Worm (Caenorhabditis elegans) whole organism, L4 larva: ENCODE data around the gene bath-9.
A peak's percentile ranks its signal among the peaks of the same experiment; 100 is the strongest.

Experiments
- F10B5.3 ChIP-seq: sonication (generic microtip); optimal IDR thresholded peaks from 2 replicates; lab custom pipeline; 2016; ENCODE audit warnings: mild to moderate bottlenecking, missing genetic modification characterization, missing compliant biosample characterization
- F26F4.8 ChIP-seq: fragments of 200-800 bp; sonication (Bioruptor generic); conservative IDR thresholded peaks from 2 replicates; pipeline ENCODE4 v1.3.6; 2022; ENCODE audit warnings: missing genetic modification characterization, missing compliant biosample characterization
- F44E2.7 ChIP-seq: fragments of 200-800 bp; sonication (Bioruptor generic); IDR thresholded peaks from 2 replicates; pipeline ENCODE4 v2.1.2; 2022; ENCODE audit warnings: missing genetic modification characterization, missing compliant biosample characterization
- F49E8.2 ChIP-seq: sonication (generic microtip); optimal IDR thresholded peaks from 2 replicates; lab custom pipeline; 2016; ENCODE audit warnings: missing compliant biosample characterization, mild to moderate bottlenecking, missing genetic modification characterization, borderline replicate concordance
- T20F7.1 ChIP-seq: fragments of 200-800 bp; sonication (Bioruptor generic); optimal IDR thresholded peaks from 2 replicates; lab custom pipeline; 2018; ENCODE audit warnings: mild to moderate bottlenecking, missing genetic modification characterization, missing compliant biosample characterization
- Y5F2A.4 ChIP-seq: fragments of 200-800 bp; sonication (Bioruptor generic); optimal IDR thresholded peaks from 2 replicates; lab custom pipeline; 2018; ENCODE audit warnings: mild to moderate bottlenecking, missing genetic modification characterization, missing compliant biosample characterization
- Y75B8A.6 ChIP-seq: fragments of 200-800 bp; sonication (Bioruptor generic); IDR thresholded peaks from 2 replicates; pipeline ENCODE4 v1.3.6; 2022; ENCODE audit warnings: missing genetic modification reagents, missing genetic modification characterization, missing compliant biosample characterization
- aha-1 ChIP-seq: fragments of 150-350 bp; peaks from one replicate; lab custom pipeline; 2014; ENCODE audit warnings: missing biosample characterization, missing genetic modification characterization
- aly-2 ChIP-seq: sonication (generic microtip); optimal IDR thresholded peaks from 2 replicates; lab custom pipeline; 2018; ENCODE audit warnings: missing biosample characterization, missing genetic modification characterization
- arid-1 ChIP-seq: fragments of 200-800 bp; sonication (Bioruptor generic); conservative IDR thresholded peaks from 2 replicates; pipeline ENCODE4 v1.3.6; 2022; ENCODE audit warnings: missing genetic modification reagents, missing genetic modification characterization, missing compliant biosample characterization
- attf-4 ChIP-seq: sonication (generic microtip); optimal IDR thresholded peaks from 3 replicates; lab custom pipeline; 2017; ENCODE audit warnings: missing biosample characterization, missing genetic modification characterization
- ceh-20 ChIP-seq: fragments of 200-800 bp; sonication (Bioruptor generic); IDR thresholded peaks from 2 replicates; pipeline ENCODE4 v1.3.6; 2022; ENCODE audit warnings: missing genetic modification reagents, missing genetic modification characterization, missing compliant biosample characterization
- ceh-62 ChIP-seq: sonication (generic microtip); optimal IDR thresholded peaks from 2 replicates; lab custom pipeline; 2017; ENCODE audit warnings: missing biosample characterization, missing genetic modification characterization
- ceh-82 ChIP-seq: sonication (generic microtip); optimal IDR thresholded peaks from 2 replicates; lab custom pipeline; 2017; ENCODE audit warnings: missing biosample characterization, missing genetic modification characterization
- dpl-1 ChIP-seq: fragments of 150-350 bp; optimal IDR thresholded peaks from 2 replicates; lab custom pipeline; 2014; ENCODE audit warnings: missing biosample characterization, missing genetic modification reagents, missing genetic modification characterization
- duxl-1 ChIP-seq: sonication (generic microtip); optimal IDR thresholded peaks from 2 replicates; lab custom pipeline; 2016; ENCODE audit warnings: mild to moderate bottlenecking, missing genetic modification characterization, moderate library complexity, missing compliant biosample characterization; ENCODE audit not compliant: poor library complexity
- egl-43 ChIP-seq: fragments of 200-800 bp; sonication (Bioruptor generic); IDR thresholded peaks from 2 replicates; pipeline ENCODE4 v1.3.6; 2022; ENCODE audit warnings: missing genetic modification reagents, missing genetic modification characterization, missing compliant biosample characterization
- fkh-10 ChIP-seq: fragments of 150-350 bp; optimal IDR thresholded peaks from 2 replicates; lab custom pipeline; 2014; ENCODE audit warnings: missing biosample characterization, missing genetic modification reagents, missing genetic modification characterization
- fos-1 ChIP-seq: fragments of 150-350 bp; optimal IDR thresholded peaks from 2 replicates; lab custom pipeline; 2014; ENCODE audit warnings: missing biosample characterization, missing genetic modification characterization
- gei-8 ChIP-seq: fragments of 200-800 bp; sonication (Bioruptor generic); optimal IDR thresholded peaks from 2 replicates; lab custom pipeline; 2018; ENCODE audit warnings: mild to moderate bottlenecking, missing genetic modification characterization, missing compliant biosample characterization
- hlh-30 ChIP-seq: sonication (generic microtip); optimal IDR thresholded peaks from 2 replicates; lab custom pipeline; 2017; ENCODE audit warnings: antibody characterized with exemption, mild to moderate bottlenecking, missing genetic modification characterization, missing compliant biosample characterization; ENCODE audit not compliant: insufficient read depth
- hmg-1.1 ChIP-seq: fragments of 200-800 bp; sonication (Bioruptor generic); IDR thresholded peaks from 2 replicates; pipeline ENCODE4 v1.3.6; 2022; ENCODE audit warnings: missing genetic modification reagents, missing genetic modification characterization, missing compliant biosample characterization
- lin-29 ChIP-seq: fragments of 200-800 bp; sonication (Bioruptor generic); IDR thresholded peaks from 2 replicates; pipeline ENCODE4 v1.3.6; 2022; ENCODE audit warnings: missing genetic modification reagents, missing genetic modification characterization, missing compliant biosample characterization
- lin-39 ChIP-seq: fragments of 150-350 bp; optimal IDR thresholded peaks from 2 replicates; lab custom pipeline; 2014; ENCODE audit warnings: missing biosample characterization, missing genetic modification reagents, missing genetic modification characterization
- mdl-1 ChIP-seq, 2 experiments: fragments of 150-350 bp in 1 of 2; sonication (generic microtip) in 1 of 2; optimal IDR thresholded peaks; 2 replicates each; lab custom pipeline; 2014 to 2017; ENCODE audit warnings: missing biosample characterization in 2 of 2, missing genetic modification characterization in 2 of 2
- mdt-29 ChIP-seq: fragments of 200-800 bp; sonication (Bioruptor generic); IDR thresholded peaks from 2 replicates; pipeline ENCODE4 v1.3.6; 2022; ENCODE audit warnings: missing genetic modification reagents, missing genetic modification characterization, missing compliant biosample characterization
- nhr-102 ChIP-seq: sonication (generic microtip); optimal IDR thresholded peaks from 2 replicates; lab custom pipeline; 2016; ENCODE audit warnings: mild to moderate bottlenecking, missing genetic modification characterization, moderate library complexity, missing compliant biosample characterization
- nhr-25 ChIP-seq: sonication (generic microtip); optimal IDR thresholded peaks from 2 replicates; lab custom pipeline; 2017; ENCODE audit warnings: missing genetic modification characterization, mild to moderate bottlenecking, missing compliant biosample characterization, antibody characterized with exemption, moderate library complexity, borderline replicate concordance; ENCODE audit not compliant: insufficient read depth
- nhr-41 ChIP-seq: fragments of 200-800 bp; sonication (Bioruptor generic); IDR thresholded peaks from 2 replicates; pipeline ENCODE4 v1.3.6; 2022; ENCODE audit warnings: missing genetic modification reagents, missing genetic modification characterization, missing compliant biosample characterization
- nhr-48 ChIP-seq: sonication (generic microtip); optimal IDR thresholded peaks from 2 replicates; lab custom pipeline; 2016; ENCODE audit warnings: mild to moderate bottlenecking, missing genetic modification characterization, missing compliant biosample characterization
- php-3 ChIP-seq: fragments of 200-800 bp; sonication (Bioruptor generic); IDR thresholded peaks from 2 replicates; pipeline ENCODE4 v1.3.6; 2022; ENCODE audit warnings: missing genetic modification reagents, missing genetic modification characterization, missing compliant biosample characterization
- pqm-1 ChIP-seq: sonication (generic microtip); optimal IDR thresholded peaks from 2 replicates; lab custom pipeline; 2017; ENCODE audit warnings: missing biosample characterization, missing genetic modification characterization
- rbr-2 ChIP-seq: sonication (generic microtip); optimal IDR thresholded peaks from 2 replicates; lab custom pipeline; 2016; ENCODE audit warnings: missing genotype, missing genetic modification characterization, missing compliant biosample characterization
- saeg-2 ChIP-seq: fragments of 200-800 bp; sonication (Bioruptor generic); IDR thresholded peaks from 2 replicates; pipeline ENCODE4 v1.3.6; 2022; ENCODE audit warnings: missing genetic modification reagents, missing genetic modification characterization, missing compliant biosample characterization
- tra-1 ChIP-seq: fragments of 200-800 bp; sonication (Bioruptor generic); IDR thresholded peaks from 2 replicates; pipeline ENCODE4 v1.3.6; 2022; ENCODE audit warnings: missing genetic modification reagents, missing genetic modification characterization, missing compliant biosample characterization
- vab-7 ChIP-seq: fragments of 200-800 bp; sonication (Bioruptor generic); IDR thresholded peaks from 2 replicates; pipeline ENCODE4 v1.3.6; 2022; ENCODE audit warnings: missing genetic modification reagents, missing genetic modification characterization, missing compliant biosample characterization
- zfp-2 ChIP-seq: sonication (generic microtip); optimal IDR thresholded peaks from 2 replicates; lab custom pipeline; 2016; ENCODE audit warnings: mild to moderate bottlenecking, missing genetic modification characterization, missing compliant biosample characterization
- zfp-3 ChIP-seq: fragments of 200-800 bp; sonication (Bioruptor generic); conservative IDR thresholded peaks from 2 replicates; pipeline ENCODE4 v1.3.6; 2022; ENCODE audit warnings: missing genetic modification reagents, missing genetic modification characterization, missing compliant biosample characterization
- ztf-11 ChIP-seq: fragments of 150-350 bp; optimal IDR thresholded peaks from 2 replicates; lab custom pipeline; 2014; ENCODE audit warnings: missing biosample characterization, missing genetic modification characterization

The bath-9 gene

DNA sequence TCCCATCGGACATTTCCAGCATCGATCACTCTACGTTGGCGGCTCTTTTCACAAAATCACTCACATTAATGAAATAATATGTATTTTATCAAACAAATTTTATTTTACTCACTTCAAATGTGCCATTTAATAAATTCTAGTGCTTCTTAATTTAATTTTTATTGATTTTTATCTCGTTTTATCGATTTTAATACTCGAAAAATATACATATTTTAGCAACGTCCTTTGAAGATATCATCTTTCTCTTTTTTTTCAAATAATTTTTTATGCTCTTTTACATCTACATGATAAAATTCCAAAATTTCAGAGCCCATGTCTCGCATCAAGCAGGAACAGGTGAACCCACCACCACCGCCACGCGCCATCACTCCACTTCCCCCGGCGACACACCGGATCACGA is 18.1 kb upstream of the bath-9 start, which contains the start of the genes lido-14 and bath-27:
lido-14 (plus strand) TSS at position 301 of the 400 bp plus-strand sequence.
bath-27 (plus strand) TSS at position 306 of the 400 bp plus-strand sequence.
- TF ChIP-seq pqm-1 (no peak), nhr-25 (no peak), aha-1 (tag; lab: Kevin White, UChicago) (no peak), F44E2.7 (GFP tag; lab: Robert Waterston, UW) (no peak), php-3 (GFP tag; lab: Robert Waterston, UW) (no peak), mdl-1 (tag; optimal IDR thresholded peaks at IDR 0.05; lab: Kevin White, UChicago) (no peak), ceh-82 (tag; lab: Kevin White, UChicago) (no peak)
- TF ChIP-seq, all 104 proteins: peak for 0

- TF ChIP-seq ceh-82 (tag; lab: Kevin White, UChicago) (no peak), T20F7.1 (GFP tag; lab: Kevin White, UChicago) (no peak), aly-2 (tag; lab: Kevin White, UChicago) (no peak), lin-39 (tag; lab: Kevin White, UChicago) (no peak), saeg-2 (GFP tag; lab: Robert Waterston, UW) (no peak), F26F4.8 (GFP tag; lab: Robert Waterston, UW) (no peak), nhr-48 (tag; lab: Kevin White, UChicago) (no peak), zfp-2 (tag; lab: Kevin White, UChicago) (no peak), ceh-20 (GFP tag; lab: Robert Waterston, UW) (no peak), egl-43 (GFP tag; lab: Robert Waterston, UW) (no peak), tra-1 (GFP tag; lab: Robert Waterston, UW) (no peak), mdt-29 (no peak), attf-4 (no peak), ztf-11 (tag; lab: Kevin White, UChicago) (no peak), arid-1 (no peak), rbr-2 (tag; lab: Kevin White, UChicago) (no peak)
- TF ChIP-seq, all 104 proteins: peak for 0
Measured at ce11 chrII:3367100-3367499, 9.8 kb upstream of the bath-9 start, which contains the start of gene Y49F6C.6. Gene Y49F6C.6, minus strand, starts transcription at chrII:3367200.

DNA sequence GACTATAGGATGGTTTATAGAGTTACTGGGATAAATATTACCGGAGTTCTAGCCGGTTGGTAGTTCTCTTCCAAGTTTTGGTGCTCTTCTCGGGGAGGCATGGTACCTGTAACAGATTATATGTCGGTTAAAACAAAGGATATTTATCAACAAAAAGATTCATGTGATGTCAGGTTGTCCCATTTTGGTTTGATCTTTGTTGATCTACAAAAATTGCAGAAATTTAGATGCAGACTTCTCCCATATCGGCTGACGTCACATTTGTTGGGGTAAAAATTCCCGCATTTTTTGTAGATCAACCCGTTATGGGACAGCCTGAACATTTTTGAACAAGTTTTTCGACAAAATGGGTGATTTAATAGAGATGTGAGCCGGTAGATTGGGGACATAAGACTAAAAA is 8.8 kb upstream of the bath-9 start, which contains the start of gene Y49F6C.7:
Y49F6C.7 (minus strand) TSS at position 101 of the 400 bp plus-strand sequence.
- TF ChIP-seq gei-8 = no peak
- no peak for TF ChIP-seq ceh-62 (tag; lab: Kevin White, UChicago)
- TF ChIP-seq Y5F2A.4 (GFP tag; lab: Kevin White, UChicago) = no peak
- no peak for TF ChIP-seq Y75B8A.6 (GFP tag; lab: Robert Waterston, UW)
- no peak for TF ChIP-seq nhr-48 (tag; lab: Kevin White, UChicago)
- no peak for TF ChIP-seq attf-4
- no peak for TF ChIP-seq hlh-30 (tag; lab: Kevin White, UChicago)
- TF ChIP-seq fos-1 = no peak
- TF ChIP-seq hmg-1.1 = no peak
- no peak for TF ChIP-seq nhr-41
- no peak for TF ChIP-seq fkh-10
- no peak for TF ChIP-seq F10B5.3 (tag; lab: Kevin White, UChicago)
- TF ChIP-seq nhr-102 (tag; lab: Kevin White, UChicago) = no peak
- TF ChIP-seq dpl-1 = no peak
- no peak for TF ChIP-seq lin-29

DNA sequence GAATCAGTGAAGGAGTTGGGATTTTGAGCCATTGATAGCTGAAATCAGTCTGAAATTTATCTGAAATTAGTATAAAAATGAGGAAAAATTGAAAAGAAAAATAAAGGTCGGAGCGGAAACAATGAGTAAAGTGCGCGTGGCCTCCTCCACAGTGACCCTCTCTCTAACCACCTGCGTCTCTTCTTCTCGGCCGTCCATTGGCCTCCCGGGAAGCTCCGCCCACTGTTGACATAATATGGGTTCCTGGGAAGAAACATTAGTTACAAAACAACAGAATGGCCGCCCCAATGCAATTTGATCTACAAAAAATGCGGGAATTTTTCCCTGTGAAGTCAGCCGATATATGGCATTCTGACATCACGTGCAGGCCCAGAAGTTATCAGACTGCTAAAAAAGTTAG is 6.8 kb upstream of the bath-9 start, which contains the start of gene Y49F6C.8:
Y49F6C.8 (minus strand) TSS at position 51 of the 400 bp plus-strand sequence.
- TF ChIP-seq lin-29 (no peak), tra-1 (GFP tag; lab: Robert Waterston, UW) (no peak), vab-7 (GFP tag; lab: Robert Waterston, UW) (no peak), ceh-62 (tag; lab: Kevin White, UChicago) (no peak), zfp-3 (GFP tag; lab: Robert Waterston, UW) (no peak), lin-39 (tag; lab: Kevin White, UChicago) (no peak), F49E8.2 (tag; lab: Kevin White, UChicago) (no peak), duxl-1 (peak; percentile 97)
